Fruit fly (Drosophila melanogaster) Kc167 (cell line): Measurements from ENCODE around the gene Vav.

ENCODE experiments used
- Myc ChIP-seq: fragments of >200 bp; optimal IDR thresholded peaks from 2 replicates; lab custom pipeline; 2017; ENCODE audit warnings: missing external identifiers
- Sin3A ChIP-seq: fragments of >200 bp; optimal IDR thresholded peaks from 2 replicates; lab custom pipeline; 2018; ENCODE audit warnings: missing external identifiers
- h ChIP-seq: fragments of >200 bp; optimal IDR thresholded peaks from 3 replicates; lab custom pipeline; 2018; ENCODE audit warnings: missing external identifiers
- insv ChIP-seq: fragments of >200 bp; optimal IDR thresholded peaks from 3 replicates; lab custom pipeline; 2018; ENCODE audit warnings: missing external identifiers
- psq ChIP-seq: fragments of >200 bp; optimal IDR thresholded peaks from 2 replicates; lab custom pipeline; 2017; ENCODE audit warnings: missing external identifiers
- ttk ChIP-seq: sonication (Bioruptor generic); optimal IDR thresholded peaks from 2 replicates; lab custom pipeline; 2017; ENCODE audit warnings: missing external identifiers

DNA sequence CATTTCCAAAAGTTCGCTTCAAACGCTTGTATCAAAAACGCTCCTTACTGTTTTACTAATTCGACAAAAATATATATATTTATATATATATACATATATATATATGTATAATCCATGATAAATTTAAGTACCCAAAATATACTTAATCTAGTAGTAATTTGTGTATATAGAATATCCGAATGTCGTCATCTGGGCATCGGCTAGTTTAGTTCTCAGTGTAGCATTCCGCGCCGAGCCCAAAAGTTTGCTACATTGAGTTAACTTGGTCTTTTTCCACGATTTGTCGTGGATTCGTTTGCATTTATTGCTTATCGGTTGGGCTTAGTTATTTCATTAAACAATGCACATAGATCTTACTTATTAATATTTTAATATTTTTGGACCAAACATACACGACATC is 19.7 kb downstream of the Vav start:
- TF ChIP-seq h (no peak), psq (lab: Kevin White, UChicago) (no peak), ttk (lab: Kevin White, UChicago) (no peak), Sin3A (lab: Kevin White, UChicago) (no peak), insv (lab: Kevin White, UChicago) (no peak), Myc (lab: Kevin White, UChicago) (no peak)
